Worm (Caenorhabditis elegans) whole organism, L2 larva: ENCODE data around the gene mdh-1.
A peak's percentile ranks its signal among the peaks of the same experiment; 100 is the strongest.

Experiments used
- F13H6.1 ChIP-seq: sonication (generic microtip); optimal IDR thresholded peaks from 2 replicates; lab custom pipeline; 2016; ENCODE audit warnings: missing genetic modification characterization, missing compliant biosample characterization
- R02D3.7 ChIP-seq: fragments of 150-350 bp; optimal IDR thresholded peaks from 2 replicates; lab custom pipeline; 2014; ENCODE audit warnings: missing biosample characterization, missing genetic modification characterization
- ZK546.5 ChIP-seq: sonication (generic microtip); optimal IDR thresholded peaks from 2 replicates; lab custom pipeline; 2017; ENCODE audit warnings: missing biosample characterization, missing genetic modification characterization
- alr-1 ChIP-seq: fragments of 150-350 bp; optimal IDR thresholded peaks from 2 replicates; lab custom pipeline; 2014; ENCODE audit warnings: missing biosample characterization, missing genetic modification characterization
- ama-1 ChIP-seq: fragments of 150-350 bp; optimal IDR thresholded peaks from 2 replicates; lab custom pipeline; 2018; ENCODE audit warnings: inconsistent platforms
- blmp-1 ChIP-seq: sonication (generic microtip); optimal IDR thresholded peaks from 2 replicates; lab custom pipeline; 2017; ENCODE audit warnings: missing genetic modification characterization, mild to moderate bottlenecking, missing compliant biosample characterization, antibody characterized with exemption, moderate library complexity; ENCODE audit not compliant: insufficient read depth
- ceh-16 ChIP-seq: fragments of 150-350 bp; optimal IDR thresholded peaks from 2 replicates; lab custom pipeline; 2014; ENCODE audit warnings: missing biosample characterization, missing genetic modification characterization
- crh-2 ChIP-seq: sonication (generic microtip); optimal IDR thresholded peaks from 2 replicates; lab custom pipeline; 2017; ENCODE audit warnings: missing biosample characterization, missing genetic modification characterization
- egl-27 ChIP-seq: sonication (generic microtip); optimal IDR thresholded peaks from 3 replicates; lab custom pipeline; 2017; ENCODE audit warnings: missing biosample characterization, missing genetic modification reagents, missing genetic modification characterization
- fos-1 ChIP-seq: fragments of 150-350 bp; optimal IDR thresholded peaks from 2 replicates; lab custom pipeline; 2014; ENCODE audit warnings: missing biosample characterization, missing genetic modification characterization
- gmeb-1 ChIP-seq: fragments of 150-350 bp; optimal IDR thresholded peaks from 2 replicates; lab custom pipeline; 2014; ENCODE audit warnings: missing biosample characterization, missing genetic modification characterization
- lin-11 ChIP-seq: fragments of 150-350 bp; sonication (generic microtip); optimal IDR thresholded peaks from 2 replicates; lab custom pipeline; 2014; ENCODE audit warnings: missing biosample characterization, missing genetic modification characterization, inconsistent platforms, mixed read lengths
- lin-39 ChIP-seq: fragments of 150-350 bp; optimal IDR thresholded peaks from 2 replicates; lab custom pipeline; 2014; ENCODE audit warnings: missing biosample characterization, missing genetic modification reagents, missing genetic modification characterization
- lsy-2 ChIP-seq, 2 experiments: fragments of 150-350 bp in 1 of 2; sonication (generic microtip) in 1 of 2; optimal IDR thresholded peaks; 2 replicates each; lab custom pipeline; 2014 to 2017; ENCODE audit warnings: missing biosample characterization in 2 of 2, missing genetic modification characterization in 2 of 2
- mab-5 ChIP-seq: fragments of 150-350 bp; optimal IDR thresholded peaks from 2 replicates; lab custom pipeline; 2014; ENCODE audit warnings: missing biosample characterization, missing genetic modification characterization
- mdl-1 ChIP-seq, 2 experiments: fragments of 150-350 bp in 1 of 2; sonication (generic microtip) in 1 of 2; optimal IDR thresholded peaks; 2 replicates each; lab custom pipeline; 2017; ENCODE audit warnings: missing biosample characterization in 2 of 2, missing genetic modification characterization in 2 of 2
- nhr-10 ChIP-seq: sonication (generic microtip); optimal IDR thresholded peaks from 2 replicates; lab custom pipeline; 2017; ENCODE audit warnings: missing biosample characterization, missing genetic modification characterization
- nhr-11 ChIP-seq: fragments of 150-350 bp; optimal IDR thresholded peaks from 2 replicates; lab custom pipeline; 2014; ENCODE audit warnings: missing biosample characterization, missing genetic modification characterization
- nhr-12 ChIP-seq: fragments of 150-350 bp; optimal IDR thresholded peaks from 2 replicates; lab custom pipeline; 2014; ENCODE audit warnings: missing biosample characterization, missing genetic modification characterization
- nhr-129 ChIP-seq: fragments of 150-350 bp; optimal IDR thresholded peaks from 2 replicates; lab custom pipeline; 2014; ENCODE audit warnings: missing biosample characterization, missing genetic modification characterization
- nhr-21 ChIP-seq: fragments of 150-350 bp; optimal IDR thresholded peaks from 2 replicates; lab custom pipeline; 2014; ENCODE audit warnings: missing biosample characterization, missing genetic modification characterization
- nhr-23 ChIP-seq: fragments of 150-350 bp; optimal IDR thresholded peaks from 2 replicates; lab custom pipeline; 2014; ENCODE audit warnings: missing biosample characterization, missing genetic modification reagents, missing genetic modification characterization
- nhr-25 ChIP-seq: fragments of 150-350 bp; sonication (generic microtip); optimal IDR thresholded peaks from 3 replicates; lab custom pipeline; 2014; ENCODE audit warnings: missing biosample characterization, missing genetic modification characterization
- peb-1 ChIP-seq: fragments of 150-350 bp; optimal IDR thresholded peaks from 2 replicates; lab custom pipeline; 2014; ENCODE audit warnings: missing biosample characterization, missing genetic modification characterization
- skn-1 ChIP-seq: sonication (generic microtip); optimal IDR thresholded peaks from 2 replicates; lab custom pipeline; 2017; ENCODE audit warnings: missing biosample characterization, missing genetic modification characterization
- sma-3 ChIP-seq: sonication (generic microtip); optimal IDR thresholded peaks from 2 replicates; lab custom pipeline; 2016; ENCODE audit warnings: missing genetic modification reagents, missing genetic modification characterization, missing compliant biosample characterization
- sma-9 ChIP-seq, 2 experiments: fragments of 150-350 bp in 1 of 2; sonication (generic microtip) in 1 of 2; optimal IDR thresholded peaks; 2 replicates each; lab custom pipeline; 2014 to 2016; ENCODE audit warnings: missing genetic modification characterization in 2 of 2, mild to moderate bottlenecking in 1 of 2, missing biosample characterization in 1 of 2, missing compliant biosample characterization in 1 of 2, missing genetic modification reagents in 1 of 2, moderate library complexity in 1 of 2
- unc-39 ChIP-seq: fragments of 150-350 bp; optimal IDR thresholded peaks from 2 replicates; lab custom pipeline; 2014; ENCODE audit warnings: missing biosample characterization, missing genetic modification characterization
- unc-62 ChIP-seq: fragments of 150-350 bp; optimal IDR thresholded peaks from 2 replicates; lab custom pipeline; 2014; ENCODE audit warnings: missing biosample characterization, missing genetic modification reagents, missing genetic modification characterization
- zag-1 ChIP-seq: fragments of 150-350 bp; optimal IDR thresholded peaks from 2 replicates; lab custom pipeline; 2014; ENCODE audit warnings: missing biosample characterization, missing genetic modification characterization
- ztf-1 ChIP-seq: fragments of 200-800 bp; sonication (Bioruptor generic); conservative IDR thresholded peaks from 2 replicates; pipeline ENCODE4 v1.3.6; 2022; ENCODE audit warnings: missing genetic modification characterization, missing compliant biosample characterization
- ztf-11 ChIP-seq: sonication (generic microtip); optimal IDR thresholded peaks from 2 replicates; lab custom pipeline; 2017; ENCODE audit warnings: missing biosample characterization, missing genetic modification characterization
- ztf-4 ChIP-seq: fragments of 150-350 bp; optimal IDR thresholded peaks from 2 replicates; lab custom pipeline; 2014; ENCODE audit warnings: missing biosample characterization, missing genetic modification characterization

Gene mdh-1

ce11 chrV:6506238-6506956 is 9.9 kb downstream of the mdh-1 start:
- TF ChIP-seq ceh-16 (tag; lab: Kevin White, UChicago) (no peak), skn-1 (tag; lab: Kevin White, UChicago) (no peak), ama-1 (no peak), unc-39 (tag; lab: Kevin White, UChicago) (no peak)
- TF ChIP-seq, all 48 proteins: peak for 0

ce11 chrV:6505339-6505811 is 11.0 kb downstream of the mdh-1 start, which contains the start of gene W01A11.7:
Gene W01A11.7, minus strand, starts transcription at chrV:6505389.
- TF ChIP-seq alr-1 (tag; lab: Kevin White, UChicago) (no peak), ZK546.5 (tag; lab: Kevin White, UChicago) (no peak), nhr-25 (peak; percentile 48), nhr-129 (tag; lab: Kevin White, UChicago) (peak; percentile 34), sma-9 (GFP tag; optimal IDR thresholded peaks at IDR 0.05; lab: Kevin White, UChicago) (peak; percentile 47), sma-9 (tag; optimal IDR thresholded peaks at IDR 0.05; lab: Kevin White, UChicago) (no peak), sma-3 (GFP tag; lab: Kevin White, UChicago) (peak; percentile 78), gmeb-1 (tag; lab: Kevin White, UChicago) (peak; percentile 34), nhr-21 (tag; lab: Kevin White, UChicago) (peak; percentile 18)

ce11 chrV:6504131-6504827 is 12.0 kb downstream of the mdh-1 start, which contains the start of gene moc-2:
Gene moc-2, minus strand, starts transcription at chrV:6504181.
- TF ChIP-seq nhr-10 (tag; lab: Kevin White, UChicago) (no peak), zag-1 (no peak), ztf-1 (GFP tag; lab: Robert Waterston, UW) (no peak), fos-1 (tag; lab: Kevin White, UChicago) (no peak), nhr-25 (no peak), sma-9 (GFP tag; optimal IDR thresholded peaks at IDR 0.05; lab: Kevin White, UChicago) (no peak), sma-9 (tag; optimal IDR thresholded peaks at IDR 0.05; lab: Kevin White, UChicago) (no peak), R02D3.7 (tag; lab: Kevin White, UChicago) (no peak)
- TF ChIP-seq, all 48 proteins: peak for 0

- peak; percentile 56 for TF ChIP-seq nhr-25
- TF ChIP-seq ztf-4 (tag; lab: Kevin White, UChicago) = no peak
- no peak for TF ChIP-seq lin-11
- TF ChIP-seq mdl-1 (tag; optimal IDR thresholded peaks at IDR 0.05; lab: Kevin White, UChicago) = no peak
- no peak for TF ChIP-seq ztf-11 (tag; lab: Kevin White, UChicago)
- TF ChIP-seq sma-9 (GFP tag; optimal IDR thresholded peaks at IDR 0.05; lab: Kevin White, UChicago) = peak; percentile 42
- no peak for TF ChIP-seq sma-9 (tag; optimal IDR thresholded peaks at IDR 0.05; lab: Kevin White, UChicago)
- TF ChIP-seq lin-39 = no peak
- no peak for TF ChIP-seq F13H6.1 (tag; lab: Kevin White, UChicago)
- no peak for TF ChIP-seq nhr-12 (tag; lab: Kevin White, UChicago)
- TF ChIP-seq mab-5 (tag; lab: Kevin White, UChicago) = peak; percentile 35
- TF ChIP-seq blmp-1 (tag; lab: Kevin White, UChicago) = no peak
- TF ChIP-seq crh-2 (tag; lab: Kevin White, UChicago) = peak; percentile 12
- TF ChIP-seq nhr-129 (tag; lab: Kevin White, UChicago) = peak; percentile 43
- TF ChIP-seq sma-3 (GFP tag; lab: Kevin White, UChicago) = no peak
- TF ChIP-seq alr-1 (tag; lab: Kevin White, UChicago) = no peak
- TF ChIP-seq gmeb-1 (tag; lab: Kevin White, UChicago) = peak; percentile 9
- peak; percentile 6 for TF ChIP-seq fos-1 (tag; lab: Kevin White, UChicago)
- TF ChIP-seq, all 48 proteins: peak for 7
Observed at ce11 chrV:6503158-6503557, 13.2 kb downstream of the mdh-1 start.

ce11 chrV:6498903-6499302 is 17.4 kb downstream of the mdh-1 start, which contains the start of gene W01A11.1:
Gene W01A11.1, plus strand, starts transcription at chrV:6499224.
- TF ChIP-seq gmeb-1 (tag; lab: Kevin White, UChicago) (no peak), crh-2 (tag; lab: Kevin White, UChicago) (no peak), sma-9 (GFP tag; optimal IDR thresholded peaks at IDR 0.05; lab: Kevin White, UChicago) (no peak), sma-9 (tag; optimal IDR thresholded peaks at IDR 0.05; lab: Kevin White, UChicago) (no peak), egl-27 (tag; lab: Kevin White, UChicago) (no peak), nhr-23 (tag; lab: Kevin White, UChicago) (no peak), nhr-25 (no peak), R02D3.7 (tag; lab: Kevin White, UChicago) (no peak), unc-62 (no peak), peb-1 (tag; lab: Kevin White, UChicago) (no peak), unc-39 (tag; lab: Kevin White, UChicago) (no peak), lsy-2 (tag; optimal IDR thresholded peaks at IDR 0.05; lab: Kevin White, UChicago) (no peak), nhr-11 (tag; lab: Kevin White, UChicago) (no peak)
